Worm (Caenorhabditis elegans) whole organism, early embryonic: ENCODE measurements around the gene piki-1.

Experiments
- B0310.2 ChIP-seq: sonication (generic microtip); optimal IDR thresholded peaks from 2 replicates; lab custom pipeline; 2016; ENCODE audit warnings: mild to moderate bottlenecking, missing genetic modification characterization, missing compliant biosample characterization
- F13C5.2 ChIP-seq: sonication (generic microtip); optimal IDR thresholded peaks from 2 replicates; lab custom pipeline; 2017; ENCODE audit warnings: mild to moderate bottlenecking, missing genetic modification characterization, inconsistent platforms, missing compliant biosample characterization
- aly-1 ChIP-seq: sonication (generic microtip); optimal IDR thresholded peaks from 2 replicates; lab custom pipeline; 2016; ENCODE audit warnings: missing genetic modification characterization, missing compliant biosample characterization
- ama-1 ChIP-seq: fragments of 150-350 bp; optimal IDR thresholded peaks from 2 replicates; lab custom pipeline; 2014
- ceh-13 ChIP-seq: fragments of 200-800 bp; sonication (Bioruptor generic); optimal IDR thresholded peaks from 2 replicates; lab custom pipeline; 2018; ENCODE audit warnings: mild to moderate bottlenecking, missing genetic modification characterization, missing compliant biosample characterization
- ceh-36 ChIP-seq: sonication (generic microtip); optimal IDR thresholded peaks from 2 replicates; lab custom pipeline; 2016; ENCODE audit warnings: missing genetic modification characterization, inconsistent platforms, missing compliant biosample characterization
- ets-7 ChIP-seq: sonication (generic microtip); optimal IDR thresholded peaks from 2 replicates; lab custom pipeline; 2016; ENCODE audit warnings: missing genotype, missing genetic modification characterization, missing compliant biosample characterization
- flt-1 ChIP-seq: fragments of 200-800 bp; sonication (Bioruptor generic); IDR thresholded peaks from 2 replicates; pipeline ENCODE4 v1.3.6; 2022; ENCODE audit warnings: missing genetic modification characterization, missing compliant biosample characterization
- hmbx-1 ChIP-seq: sonication (generic microtip); optimal IDR thresholded peaks from 2 replicates; lab custom pipeline; 2016; ENCODE audit warnings: mild to moderate bottlenecking, missing genetic modification characterization, missing compliant biosample characterization
- hmg-4 ChIP-seq: fragments of 200-800 bp; sonication (Bioruptor generic); optimal IDR thresholded peaks from 2 replicates; lab custom pipeline; 2018; ENCODE audit warnings: mild to moderate bottlenecking, missing genetic modification characterization, missing compliant biosample characterization
- hnd-1 ChIP-seq: sonication (generic microtip); optimal IDR thresholded peaks from 2 replicates; lab custom pipeline; 2016; ENCODE audit warnings: missing genetic modification characterization, missing compliant biosample characterization
- pes-1 ChIP-seq: fragments of 200-800 bp; sonication (Bioruptor generic); IDR thresholded peaks from 2 replicates; pipeline ENCODE4 v1.3.6; 2022; ENCODE audit warnings: missing genetic modification reagents, missing genetic modification characterization, missing compliant biosample characterization
- scrt-1 ChIP-seq: fragments of 200-800 bp; sonication (Bioruptor generic); IDR thresholded peaks from 2 replicates; pipeline ENCODE4 v1.3.6; 2022; ENCODE audit warnings: missing genetic modification characterization, missing compliant biosample characterization
- sea-1 ChIP-seq: fragments of 200-800 bp; sonication (Bioruptor generic); conservative IDR thresholded peaks from 2 replicates; pipeline ENCODE4 v1.3.6; 2022; ENCODE audit warnings: missing genetic modification characterization, missing compliant biosample characterization
- tbx-11 ChIP-seq: fragments of 200-800 bp; sonication (Bioruptor generic); IDR thresholded peaks from 2 replicates; pipeline ENCODE4 v1.3.6; 2022; ENCODE audit warnings: missing genetic modification characterization, missing compliant biosample characterization
- tbx-37 ChIP-seq: fragments of 200-800 bp; sonication (Bioruptor generic); conservative IDR thresholded peaks from 2 replicates; pipeline ENCODE4 v1.3.6; 2022; ENCODE audit warnings: missing genetic modification reagents, missing genetic modification characterization, missing compliant biosample characterization
- tra-4 ChIP-seq: sonication (generic microtip); optimal IDR thresholded peaks from 2 replicates; lab custom pipeline; 2017; ENCODE audit warnings: missing genetic modification characterization, missing compliant biosample characterization

The piki-1 gene

ce11 chrX:15233684-15234083 is 12.5 kb downstream of the piki-1 start:
- TF ChIP-seq tra-4 = no peak
- no peak for TF ChIP-seq flt-1 (GFP tag; lab: Robert Waterston, UW)
- no peak for TF ChIP-seq scrt-1 (GFP tag; lab: Robert Waterston, UW)
- TF ChIP-seq tbx-37 = no peak
- TF ChIP-seq sea-1 = no peak
- TF ChIP-seq hnd-1 (tag; lab: Kevin White, UChicago) = no peak
- TF ChIP-seq ceh-13 = no peak
- no peak for TF ChIP-seq pes-1 (GFP tag; lab: Robert Waterston, UW)
- no peak for TF ChIP-seq ets-7 (tag; lab: Kevin White, UChicago)
- no peak for TF ChIP-seq hmg-4 (GFP tag; lab: Kevin White, UChicago)
- no peak for TF ChIP-seq ama-1
- no peak for TF ChIP-seq aly-1 (tag; lab: Kevin White, UChicago)
- no peak for TF ChIP-seq tbx-11 (GFP tag; lab: Robert Waterston, UW)
- TF ChIP-seq F13C5.2 (tag; lab: Kevin White, UChicago) = no peak
- TF ChIP-seq hmbx-1 (tag; lab: Kevin White, UChicago) = no peak
- TF ChIP-seq ceh-36 (tag; lab: Kevin White, UChicago) = no peak
- TF ChIP-seq B0310.2 (tag; lab: Kevin White, UChicago) = no peak

- TF ChIP-seq aly-1 (tag; lab: Kevin White, UChicago) (no peak), ets-7 (tag; lab: Kevin White, UChicago) (no peak), ama-1 (no peak)
Measured at ce11 chrX:15231800-15232199, 14.4 kb downstream of the piki-1 start.

ce11 chrX:15230394-15230968 is 15.7 kb downstream of the piki-1 start, which contains the start of gene H03A11.2:
Gene H03A11.2, minus strand, starts transcription at chrX:15230645.
- TF ChIP-seq pes-1 (GFP tag; lab: Robert Waterston, UW) = no peak
- no peak for TF ChIP-seq ama-1
- TF ChIP-seq ceh-36 (tag; lab: Kevin White, UChicago) = no peak
- TF ChIP-seq tbx-37 = no peak
- TF ChIP-seq scrt-1 (GFP tag; lab: Robert Waterston, UW) = no peak
- TF ChIP-seq F13C5.2 (tag; lab: Kevin White, UChicago) = no peak
- TF ChIP-seq flt-1 (GFP tag; lab: Robert Waterston, UW) = no peak
- TF ChIP-seq tbx-11 (GFP tag; lab: Robert Waterston, UW) = no peak
- no peak for TF ChIP-seq hnd-1 (tag; lab: Kevin White, UChicago)
- TF ChIP-seq sea-1 = no peak
- no peak for TF ChIP-seq aly-1 (tag; lab: Kevin White, UChicago)
- no peak for TF ChIP-seq B0310.2 (tag; lab: Kevin White, UChicago)
- no peak for TF ChIP-seq ceh-13
- no peak for TF ChIP-seq tra-4
- no peak for TF ChIP-seq ets-7 (tag; lab: Kevin White, UChicago)
- no peak for TF ChIP-seq hmbx-1 (tag; lab: Kevin White, UChicago)

- TF ChIP-seq tbx-37 (no peak), scrt-1 (GFP tag; lab: Robert Waterston, UW) (no peak), ets-7 (tag; lab: Kevin White, UChicago) (no peak), ama-1 (no peak), F13C5.2 (tag; lab: Kevin White, UChicago) (no peak), sea-1 (no peak), tra-4 (no peak), hmg-4 (GFP tag; lab: Kevin White, UChicago) (no peak), ceh-13 (no peak), tbx-11 (GFP tag; lab: Robert Waterston, UW) (no peak), hnd-1 (tag; lab: Kevin White, UChicago) (no peak)
Measured at ce11 chrX:15229174-15229573, 17.0 kb downstream of the piki-1 start.

ce11 chrX:15225180-15225724 is 20.9 kb downstream of the piki-1 start:
- TF ChIP-seq hnd-1 (tag; lab: Kevin White, UChicago) = no peak
- no peak for TF ChIP-seq scrt-1 (GFP tag; lab: Robert Waterston, UW)
- TF ChIP-seq ceh-36 (tag; lab: Kevin White, UChicago) = no peak
- TF ChIP-seq pes-1 (GFP tag; lab: Robert Waterston, UW) = no peak
- no peak for TF ChIP-seq tra-4
- no peak for TF ChIP-seq ceh-13
- TF ChIP-seq tbx-11 (GFP tag; lab: Robert Waterston, UW) = no peak

- TF ChIP-seq sea-1 (no peak), scrt-1 (GFP tag; lab: Robert Waterston, UW) (no peak), F13C5.2 (tag; lab: Kevin White, UChicago) (no peak), hnd-1 (tag; lab: Kevin White, UChicago) (no peak), tbx-11 (GFP tag; lab: Robert Waterston, UW) (no peak), tbx-37 (no peak), hmbx-1 (tag; lab: Kevin White, UChicago) (no peak), ceh-36 (tag; lab: Kevin White, UChicago) (no peak), B0310.2 (tag; lab: Kevin White, UChicago) (no peak), ama-1 (no peak), hmg-4 (GFP tag; lab: Kevin White, UChicago) (no peak), ceh-13 (no peak), aly-1 (tag; lab: Kevin White, UChicago) (no peak), ets-7 (tag; lab: Kevin White, UChicago) (no peak), tra-4 (no peak), pes-1 (GFP tag; lab: Robert Waterston, UW) (no peak), flt-1 (GFP tag; lab: Robert Waterston, UW) (no peak)
Measured at ce11 chrX:15224128-15224527, 22.1 kb downstream of the piki-1 start.

- TF ChIP-seq tra-4 (no peak), sea-1 (no peak), hmbx-1 (tag; lab: Kevin White, UChicago) (no peak)
Measured at ce11 chrX:15222789-15223188, 23.4 kb downstream of the piki-1 start.
